Worm (Caenorhabditis elegans) whole organism, L1 larva: ENCODE results near the gene twk-6.

ENCODE experiments used
- ama-1 ChIP-seq: fragments of 150-350 bp; optimal IDR thresholded peaks from 2 replicates; lab custom pipeline; 2014
- ces-1 ChIP-seq: fragments of 150-350 bp; optimal IDR thresholded peaks from 2 replicates; lab custom pipeline; 2014; ENCODE audit warnings: missing biosample characterization, missing genetic modification reagents, missing genetic modification characterization
- nhr-12 ChIP-seq: sonication (generic microtip); optimal IDR thresholded peaks from 2 replicates; lab custom pipeline; 2017; ENCODE audit warnings: missing biosample characterization, missing genetic modification characterization
- skn-1 ChIP-seq: fragments of 150-350 bp; optimal IDR thresholded peaks from 2 replicates; lab custom pipeline; 2014; ENCODE audit warnings: missing biosample characterization, missing genetic modification characterization
- sptf-1 ChIP-seq: fragments of 150-350 bp; optimal IDR thresholded peaks from 2 replicates; lab custom pipeline; 2014; ENCODE audit warnings: missing biosample characterization, missing genetic modification characterization

DNA sequence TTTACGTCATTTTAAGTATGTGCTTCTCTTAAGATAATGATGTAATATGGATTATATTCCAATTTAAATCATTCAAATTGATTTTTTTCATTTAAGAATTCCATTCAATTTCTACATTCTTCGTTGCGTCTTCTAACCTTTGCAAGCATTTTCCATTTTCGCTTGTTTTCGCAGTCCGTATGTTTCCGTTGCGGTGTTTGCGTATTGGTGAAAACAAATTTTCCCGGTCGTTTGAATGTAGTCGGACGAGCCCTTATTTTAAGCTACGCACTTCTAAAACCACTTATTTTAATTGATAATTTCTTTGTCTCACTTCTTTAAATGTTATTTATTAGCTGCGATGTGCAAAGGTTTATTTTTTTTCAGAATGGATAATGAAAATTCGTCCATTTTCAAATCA, 43.0 kb downstream of the twk-6 start, which contains the start of gene mel-28:
- TF ChIP-seq skn-1, result no peak
- no peak for TF ChIP-seq ces-1 (GFP tag; lab: Kevin White, UChicago)
- TF ChIP-seq ama-1, result no peak
- no peak for TF ChIP-seq nhr-12
- no peak for TF ChIP-seq sptf-1 (tag; lab: Kevin White, UChicago)
